Worm (Caenorhabditis elegans) whole organism, L4/young adult: Measurements from ENCODE around the gene F47B7.3.

Experiments
- W03F9.2 ChIP-seq: fragments of 150-350 bp; optimal IDR thresholded peaks from 2 replicates; lab custom pipeline; 2014; ENCODE audit warnings: missing biosample characterization, missing genetic modification characterization
- dao-5 ChIP-seq: sonication (generic microtip); optimal IDR thresholded peaks from 2 replicates; lab custom pipeline; 2016; ENCODE audit warnings: missing genotype, missing genetic modification characterization, moderate library complexity, missing compliant biosample characterization
- him-1 ChIP-seq: sonication (generic microtip); optimal IDR thresholded peaks from 2 replicates; lab custom pipeline; 2016; ENCODE audit warnings: missing genotype, missing genetic modification reagents, missing genetic modification characterization, missing compliant biosample characterization

- no peak for TF ChIP-seq him-1 (tag; lab: Kevin White, UChicago)
- TF ChIP-seq dao-5 (tag; lab: Kevin White, UChicago) = no peak
- TF ChIP-seq W03F9.2 = no peak
These were observed 8.0 kb downstream of the F47B7.3 start for ce11 chrX:3756238-3756637.
